Worm (Caenorhabditis elegans): Measurements from ENCODE around the gene K03H1.9.

The K03H1.9 gene

ce11 chrIII:9946806-9947419 lies 5.6 kb upstream of the K03H1.9 start, which contains the start of gene K03H1.7:
Gene K03H1.7, plus strand, starts transcription at chrIII:9947405.
- no peak for TF ChIP-seq ama-1 (optimal IDR thresholded peaks at IDR 0.05)
- TF ChIP-seq sea-1 (GFP tag; conservative IDR thresholded peaks at IDR 0.05), result no peak
- no peak for TF ChIP-seq pes-1 (GFP tag; IDR thresholded peaks at IDR 0.05)
- no peak for TF ChIP-seq B0310.2 (tag; optimal IDR thresholded peaks at IDR 0.05)
- no peak for TF ChIP-seq hmg-4 (GFP tag; optimal IDR thresholded peaks at IDR 0.05)
- no peak for TF ChIP-seq ceh-13 (GFP tag; optimal IDR thresholded peaks at IDR 0.05)
- TF ChIP-seq ceh-36 (tag; optimal IDR thresholded peaks at IDR 0.05), result no peak
- TF ChIP-seq tbx-11 (GFP tag; IDR thresholded peaks at IDR 0.05), result no peak
- no peak for TF ChIP-seq hnd-1 (tag; optimal IDR thresholded peaks at IDR 0.05)
- TF ChIP-seq hmbx-1 (tag; optimal IDR thresholded peaks at IDR 0.05), result no peak
- TF ChIP-seq tra-4 (tag; optimal IDR thresholded peaks at IDR 0.05), result no peak
- TF ChIP-seq F13C5.2 (tag; optimal IDR thresholded peaks at IDR 0.05), result no peak
- no peak for TF ChIP-seq aly-1 (tag; optimal IDR thresholded peaks at IDR 0.05)
- TF ChIP-seq ets-7 (tag; optimal IDR thresholded peaks at IDR 0.05), result no peak
- no peak for TF ChIP-seq tbx-37 (GFP tag; conservative IDR thresholded peaks at IDR 0.05)
- TF ChIP-seq flt-1 (GFP tag; IDR thresholded peaks at IDR 0.05), result no peak
- TF ChIP-seq scrt-1 (GFP tag; IDR thresholded peaks at IDR 0.05), result no peak

ce11 chrIII:9944723-9945122 lies 3.4 kb upstream of the K03H1.9 start, which contains the start of gene gln-2:
Gene gln-2, minus strand, starts transcription at chrIII:9944823.
- no peak for TF ChIP-seq tbx-11 (GFP tag; IDR thresholded peaks at IDR 0.05)
- no peak for TF ChIP-seq pes-1 (GFP tag; IDR thresholded peaks at IDR 0.05)

ce11 chrIII:9932091-9932490 lies 9.2 kb downstream of the K03H1.9 start, which contains the start of gene dec-7:
Gene dec-7, plus strand, starts transcription at chrIII:9932398.
- TF ChIP-seq hmbx-1 (tag; optimal IDR thresholded peaks at IDR 0.05), result no peak
- TF ChIP-seq ets-7 (tag; optimal IDR thresholded peaks at IDR 0.05), result no peak
- TF ChIP-seq scrt-1 (GFP tag; IDR thresholded peaks at IDR 0.05), result no peak
- no peak for TF ChIP-seq sea-1 (GFP tag; conservative IDR thresholded peaks at IDR 0.05)
- no peak for TF ChIP-seq ceh-13 (GFP tag; optimal IDR thresholded peaks at IDR 0.05)
- no peak for TF ChIP-seq F13C5.2 (tag; optimal IDR thresholded peaks at IDR 0.05)
- TF ChIP-seq ceh-36 (tag; optimal IDR thresholded peaks at IDR 0.05), result no peak
- TF ChIP-seq aly-1 (tag; optimal IDR thresholded peaks at IDR 0.05), result no peak
- TF ChIP-seq B0310.2 (tag; optimal IDR thresholded peaks at IDR 0.05), result no peak
- no peak for TF ChIP-seq hnd-1 (tag; optimal IDR thresholded peaks at IDR 0.05)
- TF ChIP-seq tbx-37 (GFP tag; conservative IDR thresholded peaks at IDR 0.05), result no peak
- no peak for TF ChIP-seq tbx-11 (GFP tag; IDR thresholded peaks at IDR 0.05)
- TF ChIP-seq hmg-4 (GFP tag; optimal IDR thresholded peaks at IDR 0.05), result no peak

ce11 chrIII:9930406-9930805 lies 10.9 kb downstream of the K03H1.9 start:
- TF ChIP-seq flt-1 (GFP tag; IDR thresholded peaks at IDR 0.05) (no peak), tra-4 (tag; optimal IDR thresholded peaks at IDR 0.05) (no peak), pes-1 (GFP tag; IDR thresholded peaks at IDR 0.05) (no peak), ets-7 (tag; optimal IDR thresholded peaks at IDR 0.05) (no peak), aly-1 (tag; optimal IDR thresholded peaks at IDR 0.05) (no peak), ama-1 (optimal IDR thresholded peaks at IDR 0.05) (no peak)

DNA sequence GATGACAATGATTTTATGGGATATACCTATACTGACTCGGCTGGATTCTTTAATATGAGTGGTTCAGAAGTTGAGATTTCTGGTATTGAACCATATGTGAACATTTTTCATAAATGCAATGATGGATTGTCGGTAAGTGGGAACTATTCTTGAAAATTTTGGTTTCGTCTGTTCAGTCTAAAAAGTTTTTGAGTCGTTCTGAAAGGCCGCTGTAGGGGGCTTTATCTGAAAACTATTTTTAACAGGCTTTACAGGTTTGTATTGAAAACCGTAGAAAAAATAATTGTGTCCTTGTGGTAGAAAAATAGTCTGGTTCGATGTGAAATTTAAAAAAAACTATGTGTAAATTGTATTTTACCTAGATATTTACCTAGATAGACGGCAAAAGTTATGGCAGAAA lies 11.8 kb downstream of the K03H1.9 start:
- TF ChIP-seq sea-1 (GFP tag; conservative IDR thresholded peaks at IDR 0.05), result no peak

DNA sequence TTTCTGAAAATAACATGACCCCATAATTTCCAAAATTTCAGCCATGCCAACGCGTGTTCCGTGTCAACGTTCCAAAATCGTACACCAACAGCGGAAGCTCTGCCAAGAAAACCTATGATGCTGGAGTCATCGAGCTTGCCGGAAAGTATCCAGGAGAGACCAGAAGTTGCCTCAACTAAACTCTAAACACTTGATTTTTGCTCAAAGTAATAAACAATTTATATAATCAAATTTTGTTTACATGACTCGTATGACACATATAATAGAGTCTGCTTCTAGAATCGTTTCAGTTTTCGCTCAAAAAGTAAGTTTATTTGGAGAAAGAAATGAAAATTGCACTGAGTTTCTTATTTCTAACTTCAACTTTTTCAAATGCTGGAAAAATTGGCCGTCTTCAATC lies 12.5 kb downstream of the K03H1.9 start, which contains the start of gene ttr-1:
Gene ttr-1 (plus strand): TSS at position 301 of the 400 bp plus-strand sequence.
- no peak for TF ChIP-seq aly-1 (tag; optimal IDR thresholded peaks at IDR 0.05)
- no peak for TF ChIP-seq hmg-4 (GFP tag; optimal IDR thresholded peaks at IDR 0.05)
- no peak for TF ChIP-seq B0310.2 (tag; optimal IDR thresholded peaks at IDR 0.05)
- TF ChIP-seq tbx-37 (GFP tag; conservative IDR thresholded peaks at IDR 0.05), result no peak

DNA sequence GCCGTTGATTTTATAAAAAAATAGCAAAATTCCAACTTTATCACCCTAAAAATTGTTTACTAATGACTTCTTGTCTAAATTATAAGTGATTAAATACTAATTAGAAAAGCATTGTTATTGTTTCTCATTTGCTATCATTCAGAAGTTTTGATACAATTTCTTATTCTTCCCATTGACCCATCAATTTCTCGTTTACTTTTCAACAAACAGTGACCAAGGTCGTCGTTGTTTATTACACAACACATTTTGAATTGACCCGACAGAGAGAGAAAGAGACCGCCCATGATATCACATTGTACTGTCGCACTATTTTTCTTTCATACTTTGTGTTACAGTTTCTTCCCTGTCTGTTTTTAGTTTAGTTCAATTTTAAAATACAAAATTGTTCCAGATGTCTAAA lies 13.9 kb downstream of the K03H1.9 start, which contains the start of gene ttr-2:
Gene ttr-2 (plus strand): TSS at position 392 of the 400 bp plus-strand sequence.
- TF ChIP-seq tbx-11 (GFP tag; IDR thresholded peaks at IDR 0.05) (no peak), scrt-1 (GFP tag; IDR thresholded peaks at IDR 0.05) (no peak), tra-4 (tag; optimal IDR thresholded peaks at IDR 0.05) (no peak)

DNA sequence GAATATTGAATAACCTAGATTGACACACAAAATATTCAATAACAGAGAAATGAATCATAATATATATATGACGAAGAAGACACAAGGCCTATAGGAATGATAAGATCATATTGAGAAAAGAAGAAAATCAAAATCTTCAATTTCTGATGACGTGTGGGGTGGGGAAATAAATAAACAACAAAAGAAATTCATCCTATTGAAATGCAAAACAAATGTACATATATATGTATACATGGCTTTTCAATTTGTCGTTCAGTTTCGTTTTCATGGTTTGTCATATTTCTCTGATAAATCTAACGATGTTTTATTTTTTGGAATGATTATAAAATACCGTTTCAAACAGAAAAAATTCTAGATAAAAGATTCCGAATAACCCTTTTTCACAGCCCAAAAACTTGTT lies 14.6 kb downstream of the K03H1.9 start, which contains the start of gene ttr-3:
Gene ttr-3 (minus strand): TSS at position 101 of the 400 bp plus-strand sequence.
- TF ChIP-seq hmbx-1 (tag; optimal IDR thresholded peaks at IDR 0.05) (no peak), F13C5.2 (tag; optimal IDR thresholded peaks at IDR 0.05) (no peak), ceh-13 (GFP tag; optimal IDR thresholded peaks at IDR 0.05) (no peak), tra-4 (tag; optimal IDR thresholded peaks at IDR 0.05) (no peak), scrt-1 (GFP tag; IDR thresholded peaks at IDR 0.05) (no peak), hmg-4 (GFP tag; optimal IDR thresholded peaks at IDR 0.05) (no peak), sea-1 (GFP tag; conservative IDR thresholded peaks at IDR 0.05) (no peak), hnd-1 (tag; optimal IDR thresholded peaks at IDR 0.05) (no peak), ama-1 (optimal IDR thresholded peaks at IDR 0.05) (no peak), flt-1 (GFP tag; IDR thresholded peaks at IDR 0.05) (no peak), tbx-11 (GFP tag; IDR thresholded peaks at IDR 0.05) (no peak), pes-1 (GFP tag; IDR thresholded peaks at IDR 0.05) (no peak), ets-7 (tag; optimal IDR thresholded peaks at IDR 0.05) (no peak)

ce11 chrIII:9922874-9923273 lies 18.4 kb downstream of the K03H1.9 start, which contains the start of gene cbp-2:
Gene cbp-2, plus strand, starts transcription at chrIII:9923174.
- TF ChIP-seq F13C5.2 (tag; optimal IDR thresholded peaks at IDR 0.05) (no peak), pes-1 (GFP tag; IDR thresholded peaks at IDR 0.05) (no peak), hmg-4 (GFP tag; optimal IDR thresholded peaks at IDR 0.05) (no peak), flt-1 (GFP tag; IDR thresholded peaks at IDR 0.05) (no peak), tbx-37 (GFP tag; conservative IDR thresholded peaks at IDR 0.05) (no peak), aly-1 (tag; optimal IDR thresholded peaks at IDR 0.05) (no peak), B0310.2 (tag; optimal IDR thresholded peaks at IDR 0.05) (no peak), tbx-11 (GFP tag; IDR thresholded peaks at IDR 0.05) (no peak), ama-1 (optimal IDR thresholded peaks at IDR 0.05) (no peak), ceh-36 (tag; optimal IDR thresholded peaks at IDR 0.05) (no peak), hnd-1 (tag; optimal IDR thresholded peaks at IDR 0.05) (no peak), ets-7 (tag; optimal IDR thresholded peaks at IDR 0.05) (no peak), scrt-1 (GFP tag; IDR thresholded peaks at IDR 0.05) (no peak), ceh-13 (GFP tag; optimal IDR thresholded peaks at IDR 0.05) (no peak), tra-4 (tag; optimal IDR thresholded peaks at IDR 0.05) (no peak), sea-1 (GFP tag; conservative IDR thresholded peaks at IDR 0.05) (no peak), hmbx-1 (tag; optimal IDR thresholded peaks at IDR 0.05) (no peak)
